Worm (Caenorhabditis elegans) whole organism, mixed stage, embryonic: Measurements from ENCODE around the gene srbc-61.

Source experiments
- bed-3 ChIP-seq: fragments of 200-800 bp; sonication (Bioruptor generic); optimal IDR thresholded peaks from 3 replicates; lab custom pipeline; 2018; ENCODE audit warnings: mild to moderate bottlenecking, missing genetic modification characterization, moderate library complexity, missing compliant biosample characterization
- ceh-39 ChIP-seq: fragments of 150-350 bp; optimal IDR thresholded peaks from 2 replicates; lab custom pipeline; 2014; ENCODE audit warnings: missing biosample characterization, missing genetic modification characterization
- cnd-1 ChIP-seq: fragments of 200-800 bp; sonication (Bioruptor generic); optimal IDR thresholded peaks from 2 replicates; lab custom pipeline; 2018; ENCODE audit warnings: mild to moderate bottlenecking, missing genetic modification characterization, missing compliant biosample characterization
- drap-1 ChIP-seq: fragments of 200-800 bp; sonication (Bioruptor generic); optimal IDR thresholded peaks from 3 replicates; lab custom pipeline; 2018; ENCODE audit warnings: mild to moderate bottlenecking, missing genetic modification characterization, missing compliant biosample characterization
- elt-3 ChIP-seq: fragments of 150-350 bp; optimal IDR thresholded peaks from 2 replicates; lab custom pipeline; 2014; ENCODE audit warnings: missing biosample characterization, missing genetic modification characterization
- lin-13 ChIP-seq: fragments of 150-350 bp; optimal IDR thresholded peaks from 2 replicates; lab custom pipeline; 2014; ENCODE audit warnings: missing biosample characterization, missing genetic modification characterization
- nhr-2 ChIP-seq: fragments of 150-350 bp; optimal IDR thresholded peaks from 2 replicates; lab custom pipeline; 2014; ENCODE audit warnings: missing biosample characterization, missing genetic modification characterization
- nhr-237 ChIP-seq: fragments of 150-350 bp; optimal IDR thresholded peaks from 2 replicates; lab custom pipeline; 2014; ENCODE audit warnings: missing biosample characterization, missing genetic modification characterization
- nhr-28 ChIP-seq: fragments of 150-350 bp; optimal IDR thresholded peaks from 2 replicates; lab custom pipeline; 2014; ENCODE audit warnings: missing biosample characterization, missing genetic modification characterization
- nhr-76 ChIP-seq: sonication (generic microtip); optimal IDR thresholded peaks from 2 replicates; lab custom pipeline; 2017; ENCODE audit warnings: missing biosample characterization, missing genetic modification characterization
- tbx-8 ChIP-seq: fragments of 200-800 bp; sonication (Bioruptor generic); optimal IDR thresholded peaks from 2 replicates; lab custom pipeline; 2018; ENCODE audit warnings: mild to moderate bottlenecking, missing genetic modification characterization, moderate library complexity, missing compliant biosample characterization
- unc-62 ChIP-seq: fragments of 150-350 bp; optimal IDR thresholded peaks from 2 replicates; lab custom pipeline; 2014; ENCODE audit warnings: missing biosample characterization, missing genetic modification reagents, missing genetic modification characterization

ce11 chrV:17496071-17496470, 19.5 kb downstream of the srbc-61 start, which contains the start of gene srh-118:
- TF ChIP-seq nhr-2 (no peak), drap-1 (no peak), nhr-237 (no peak), nhr-76 (tag; lab: Kevin White, UChicago) (no peak), lin-13 (tag; lab: Kevin White, UChicago) (no peak), tbx-8 (GFP tag; lab: Kevin White, UChicago) (no peak), elt-3 (no peak), cnd-1 (no peak), nhr-28 (tag; lab: Kevin White, UChicago) (no peak), bed-3 (GFP tag; lab: Kevin White, UChicago) (no peak), unc-62 (GFP tag; lab: Kevin White, UChicago) (no peak), ceh-39 (tag; lab: Kevin White, UChicago) (no peak)
